Worm (Caenorhabditis elegans) whole organism, midembryonic: ENCODE measurements around the gene F13A7.12.

Experiments used
- T22C8.4 ChIP-seq: fragments of 200-800 bp; sonication (Bioruptor generic); IDR thresholded peaks from 2 replicates; pipeline ENCODE4 v1.3.6; 2022; ENCODE audit warnings: missing genetic modification characterization, missing compliant biosample characterization
- flt-1 ChIP-seq: fragments of 200-800 bp; sonication (Bioruptor generic); IDR thresholded peaks from 2 replicates; pipeline ENCODE4 v1.3.6; 2022; ENCODE audit warnings: missing genetic modification characterization, missing compliant biosample characterization
- med-1 ChIP-seq: sonication (generic microtip); optimal IDR thresholded peaks from 2 replicates; lab custom pipeline; 2017; ENCODE audit warnings: missing genetic modification characterization, mild to moderate bottlenecking, missing compliant biosample characterization, antibody characterized with exemption, missing genetic modification reagents; ENCODE audit not compliant: insufficient read depth
- ref-1 ChIP-seq: fragments of 200-800 bp; sonication (Bioruptor generic); conservative IDR thresholded peaks from 2 replicates; pipeline ENCODE4 v1.3.6; 2022; ENCODE audit warnings: missing genetic modification reagents, missing genetic modification characterization, missing compliant biosample characterization
- tab-1 ChIP-seq: fragments of 200-800 bp; sonication (Bioruptor generic); IDR thresholded peaks from 2 replicates; pipeline ENCODE4 v1.3.6; 2022; ENCODE audit warnings: missing genetic modification characterization, missing compliant biosample characterization
- ztf-23 ChIP-seq: fragments of 200-800 bp; sonication (Bioruptor generic); IDR thresholded peaks from 2 replicates; pipeline ENCODE4 v1.3.6; 2022; ENCODE audit warnings: missing genetic modification reagents, missing genetic modification characterization, missing compliant biosample characterization

- TF ChIP-seq flt-1 (GFP tag; lab: Robert Waterston, UW), result no peak
- no peak for TF ChIP-seq T22C8.4 (GFP tag; lab: Robert Waterston, UW)
- no peak for TF ChIP-seq ztf-23 (GFP tag; lab: Robert Waterston, UW)
- TF ChIP-seq ref-1, result no peak
- no peak for TF ChIP-seq med-1 (GFP tag; lab: Kevin White, UChicago)
- TF ChIP-seq tab-1 (GFP tag; lab: Robert Waterston, UW), result no peak
These were observed 34.5 kb upstream of the F13A7.12 start for ce11 chrV:16361350-16361749.
